Worm (Caenorhabditis elegans): ENCODE results near the gene B0310.3.

DNA sequence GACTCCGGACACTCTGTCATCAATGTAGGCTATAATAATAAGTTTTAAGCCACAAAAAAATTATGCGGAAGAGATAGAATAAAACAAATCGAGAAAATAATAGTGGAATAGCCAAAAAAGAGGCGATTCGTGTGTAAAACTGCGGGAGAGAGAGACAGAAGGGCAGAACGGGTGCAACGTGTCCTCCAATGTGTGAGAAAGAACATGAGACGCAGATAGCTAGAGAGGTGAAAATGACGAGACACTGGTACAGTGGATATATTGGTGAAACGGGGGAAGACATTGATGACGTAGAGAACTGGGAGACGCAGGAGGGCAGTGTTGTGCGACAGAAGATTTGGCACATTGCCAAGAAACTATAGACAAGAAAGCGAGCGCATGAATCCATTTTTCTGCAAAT is 14.9 kb upstream of the B0310.3 start, which contains the start of gene F28C10.3:
- TF ChIP-seq ces-1 (GFP tag; optimal IDR thresholded peaks at IDR 0.05): peak; percentile 71
- TF ChIP-seq nhr-237 (tag; optimal IDR thresholded peaks at IDR 0.05): peak; percentile 58
- TF ChIP-seq lin-32 (GFP tag; optimal IDR thresholded peaks at IDR 0.05): no peak

Measured in whole organism, mixed stage, embryonic.